Worm (Caenorhabditis elegans) whole organism, L2 larva: ENCODE measurements around the gene ugt-67.

Experiments
- C34F6.9 ChIP-seq: fragments of 150-350 bp; optimal IDR thresholded peaks from 2 replicates; lab custom pipeline; 2014; ENCODE audit warnings: missing biosample characterization, missing genetic modification characterization
- F13H6.1 ChIP-seq: sonication (generic microtip); optimal IDR thresholded peaks from 2 replicates; lab custom pipeline; 2016; ENCODE audit warnings: missing genetic modification characterization, missing compliant biosample characterization
- R02D3.7 ChIP-seq: fragments of 150-350 bp; optimal IDR thresholded peaks from 2 replicates; lab custom pipeline; 2014; ENCODE audit warnings: missing biosample characterization, missing genetic modification characterization
- Y55F3AM.14 ChIP-seq: fragments of 200-800 bp; sonication (Bioruptor generic); optimal IDR thresholded peaks from 2 replicates; lab custom pipeline; 2018; ENCODE audit warnings: mild to moderate bottlenecking, missing genetic modification characterization, missing compliant biosample characterization
- ZK546.5 ChIP-seq: sonication (generic microtip); optimal IDR thresholded peaks from 2 replicates; lab custom pipeline; 2017; ENCODE audit warnings: missing biosample characterization, missing genetic modification characterization
- alr-1 ChIP-seq: fragments of 150-350 bp; optimal IDR thresholded peaks from 2 replicates; lab custom pipeline; 2014; ENCODE audit warnings: missing biosample characterization, missing genetic modification characterization
- aly-2 ChIP-seq: fragments of 150-350 bp; optimal IDR thresholded peaks from 2 replicates; lab custom pipeline; 2014; ENCODE audit warnings: missing biosample characterization, missing genetic modification characterization
- ama-1 ChIP-seq: fragments of 150-350 bp; optimal IDR thresholded peaks from 2 replicates; lab custom pipeline; 2018; ENCODE audit warnings: inconsistent platforms
- blmp-1 ChIP-seq: sonication (generic microtip); optimal IDR thresholded peaks from 2 replicates; lab custom pipeline; 2017; ENCODE audit warnings: missing genetic modification characterization, mild to moderate bottlenecking, missing compliant biosample characterization, antibody characterized with exemption, moderate library complexity; ENCODE audit not compliant: insufficient read depth
- ceh-16 ChIP-seq: fragments of 150-350 bp; optimal IDR thresholded peaks from 2 replicates; lab custom pipeline; 2014; ENCODE audit warnings: missing biosample characterization, missing genetic modification characterization
- ceh-82 ChIP-seq: fragments of 150-350 bp; optimal IDR thresholded peaks from 2 replicates; lab custom pipeline; 2014; ENCODE audit warnings: missing biosample characterization, missing genetic modification characterization
- crh-2 ChIP-seq: sonication (generic microtip); optimal IDR thresholded peaks from 2 replicates; lab custom pipeline; 2017; ENCODE audit warnings: missing biosample characterization, missing genetic modification characterization
- egl-27 ChIP-seq: sonication (generic microtip); optimal IDR thresholded peaks from 3 replicates; lab custom pipeline; 2017; ENCODE audit warnings: missing biosample characterization, missing genetic modification reagents, missing genetic modification characterization
- elt-1 ChIP-seq: fragments of 150-350 bp; optimal IDR thresholded peaks from 2 replicates; lab custom pipeline; 2014; ENCODE audit warnings: missing biosample characterization, missing genetic modification characterization
- fos-1 ChIP-seq: fragments of 150-350 bp; optimal IDR thresholded peaks from 2 replicates; lab custom pipeline; 2014; ENCODE audit warnings: missing biosample characterization, missing genetic modification characterization
- gmeb-1 ChIP-seq: fragments of 150-350 bp; optimal IDR thresholded peaks from 2 replicates; lab custom pipeline; 2014; ENCODE audit warnings: missing biosample characterization, missing genetic modification characterization
- lin-13 ChIP-seq: fragments of 150-350 bp; optimal IDR thresholded peaks from 2 replicates; lab custom pipeline; 2014; ENCODE audit warnings: missing biosample characterization, missing genetic modification reagents, missing genetic modification characterization
- lin-39 ChIP-seq: fragments of 150-350 bp; optimal IDR thresholded peaks from 2 replicates; lab custom pipeline; 2014; ENCODE audit warnings: missing biosample characterization, missing genetic modification reagents, missing genetic modification characterization
- lsy-2 ChIP-seq, 2 experiments: fragments of 150-350 bp in 1 of 2; sonication (generic microtip) in 1 of 2; optimal IDR thresholded peaks; 2 replicates each; lab custom pipeline; 2014 to 2017; ENCODE audit warnings: missing biosample characterization in 2 of 2, missing genetic modification characterization in 2 of 2
- mab-5 ChIP-seq: fragments of 150-350 bp; optimal IDR thresholded peaks from 2 replicates; lab custom pipeline; 2014; ENCODE audit warnings: missing biosample characterization, missing genetic modification characterization
- mbf-1 ChIP-seq: sonication (generic microtip); optimal IDR thresholded peaks from 2 replicates; lab custom pipeline; 2017; ENCODE audit warnings: missing biosample characterization, missing genetic modification characterization
- mdl-1 ChIP-seq, 2 experiments: fragments of 150-350 bp in 1 of 2; sonication (generic microtip) in 1 of 2; optimal IDR thresholded peaks; 2 replicates each; lab custom pipeline; 2017; ENCODE audit warnings: missing biosample characterization in 2 of 2, missing genetic modification characterization in 2 of 2
- nhr-11 ChIP-seq: fragments of 150-350 bp; optimal IDR thresholded peaks from 2 replicates; lab custom pipeline; 2014; ENCODE audit warnings: missing biosample characterization, missing genetic modification characterization
- nhr-12 ChIP-seq: fragments of 150-350 bp; optimal IDR thresholded peaks from 2 replicates; lab custom pipeline; 2014; ENCODE audit warnings: missing biosample characterization, missing genetic modification characterization
- nhr-129 ChIP-seq: fragments of 150-350 bp; optimal IDR thresholded peaks from 2 replicates; lab custom pipeline; 2014; ENCODE audit warnings: missing biosample characterization, missing genetic modification characterization
- nhr-21 ChIP-seq: fragments of 150-350 bp; optimal IDR thresholded peaks from 2 replicates; lab custom pipeline; 2014; ENCODE audit warnings: missing biosample characterization, missing genetic modification characterization
- nhr-237 ChIP-seq: fragments of 150-350 bp; optimal IDR thresholded peaks from 2 replicates; lab custom pipeline; 2014; ENCODE audit warnings: missing biosample characterization, missing genetic modification characterization
- nhr-6 ChIP-seq: fragments of 150-350 bp; optimal IDR thresholded peaks from 2 replicates; lab custom pipeline; 2014; ENCODE audit warnings: missing biosample characterization, missing genetic modification characterization
- nhr-77 ChIP-seq: fragments of 150-350 bp; optimal IDR thresholded peaks from 2 replicates; lab custom pipeline; 2014; ENCODE audit warnings: missing biosample characterization, missing genetic modification characterization
- peb-1 ChIP-seq: fragments of 150-350 bp; optimal IDR thresholded peaks from 2 replicates; lab custom pipeline; 2014; ENCODE audit warnings: missing biosample characterization, missing genetic modification characterization
- sem-4 ChIP-seq: fragments of 150-350 bp; optimal IDR thresholded peaks from 2 replicates; lab custom pipeline; 2014; ENCODE audit warnings: missing biosample characterization, missing genetic modification reagents, missing genetic modification characterization
- skn-1 ChIP-seq: sonication (generic microtip); optimal IDR thresholded peaks from 2 replicates; lab custom pipeline; 2017; ENCODE audit warnings: missing biosample characterization, missing genetic modification characterization
- sma-3 ChIP-seq: sonication (generic microtip); optimal IDR thresholded peaks from 2 replicates; lab custom pipeline; 2016; ENCODE audit warnings: missing genetic modification reagents, missing genetic modification characterization, missing compliant biosample characterization
- sma-9 ChIP-seq, 2 experiments: fragments of 150-350 bp in 1 of 2; sonication (generic microtip) in 1 of 2; optimal IDR thresholded peaks; 2 replicates each; lab custom pipeline; 2014 to 2016; ENCODE audit warnings: missing genetic modification characterization in 2 of 2, mild to moderate bottlenecking in 1 of 2, missing biosample characterization in 1 of 2, missing compliant biosample characterization in 1 of 2, missing genetic modification reagents in 1 of 2, moderate library complexity in 1 of 2
- snpc-4 ChIP-seq: fragments of 150-350 bp; optimal IDR thresholded peaks from 2 replicates; lab custom pipeline; 2014; ENCODE audit warnings: missing biosample characterization, missing genetic modification characterization
- unc-39 ChIP-seq: fragments of 150-350 bp; optimal IDR thresholded peaks from 2 replicates; lab custom pipeline; 2014; ENCODE audit warnings: missing biosample characterization, missing genetic modification characterization
- unc-55 ChIP-seq: fragments of 150-350 bp; sonication (generic microtip); optimal IDR thresholded peaks from 3 replicates; lab custom pipeline; 2014; ENCODE audit warnings: missing biosample characterization, missing genetic modification reagents, missing genetic modification characterization
- unc-62 ChIP-seq: fragments of 150-350 bp; optimal IDR thresholded peaks from 2 replicates; lab custom pipeline; 2014; ENCODE audit warnings: missing biosample characterization, missing genetic modification reagents, missing genetic modification characterization
- zag-1 ChIP-seq: fragments of 150-350 bp; optimal IDR thresholded peaks from 2 replicates; lab custom pipeline; 2014; ENCODE audit warnings: missing biosample characterization, missing genetic modification characterization
- ztf-1 ChIP-seq: fragments of 200-800 bp; sonication (Bioruptor generic); conservative IDR thresholded peaks from 2 replicates; pipeline ENCODE4 v1.3.6; 2022; ENCODE audit warnings: missing genetic modification characterization, missing compliant biosample characterization
- ztf-11 ChIP-seq: sonication (generic microtip); optimal IDR thresholded peaks from 2 replicates; lab custom pipeline; 2017; ENCODE audit warnings: missing biosample characterization, missing genetic modification characterization
- ztf-4 ChIP-seq: fragments of 150-350 bp; optimal IDR thresholded peaks from 2 replicates; lab custom pipeline; 2014; ENCODE audit warnings: missing biosample characterization, missing genetic modification characterization

Gene ugt-67

DNA sequence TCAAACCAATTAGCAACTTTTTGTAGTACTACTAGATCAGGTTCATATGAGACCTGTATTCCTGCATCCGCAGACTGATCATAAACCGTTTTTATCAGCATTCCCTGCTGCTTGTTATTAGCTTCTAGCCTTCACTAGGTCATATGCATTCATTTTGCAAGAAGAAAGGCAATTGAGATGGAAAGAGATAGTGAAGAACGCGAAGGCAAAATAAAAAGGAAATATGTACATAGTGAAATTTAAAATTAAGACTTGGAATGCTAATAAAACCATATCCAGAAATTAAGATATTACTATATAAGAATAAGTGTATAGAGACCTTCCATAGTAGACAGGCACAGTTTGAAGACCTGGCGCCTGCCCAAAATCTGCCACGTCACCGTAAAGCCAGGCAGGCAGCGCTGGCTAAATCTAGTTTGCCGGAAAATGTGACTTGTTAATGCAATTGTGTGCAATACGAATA, 19.5 kb downstream of the ugt-67 start, which contains the start of the genes C02E7.8 and srh-23:
Gene C02E7.8, minus strand, starts transcription at position 101 of the 463 bp plus-strand sequence.
Gene srh-23, plus strand, starts transcription at position 413 of the 463 bp plus-strand sequence.
- TF ChIP-seq fos-1 (tag; lab: Kevin White, UChicago) = no peak
- TF ChIP-seq lin-39 (tag; lab: Kevin White, UChicago) = no peak
- no peak for TF ChIP-seq snpc-4 (tag; lab: Kevin White, UChicago)
- no peak for TF ChIP-seq elt-1 (tag; lab: Kevin White, UChicago)
- TF ChIP-seq ceh-16 (tag; lab: Kevin White, UChicago) = no peak
- TF ChIP-seq Y55F3AM.14 (GFP tag; lab: Kevin White, UChicago) = no peak
- no peak for TF ChIP-seq F13H6.1
- TF ChIP-seq sma-9 (GFP tag; optimal IDR thresholded peaks at IDR 0.05; lab: Kevin White, UChicago) = no peak
- TF ChIP-seq sma-9 (tag; optimal IDR thresholded peaks at IDR 0.05; lab: Kevin White, UChicago) = no peak
- TF ChIP-seq R02D3.7 (tag; lab: Kevin White, UChicago) = no peak
- TF ChIP-seq sem-4 = no peak
- TF ChIP-seq peb-1 = no peak
- no peak for TF ChIP-seq ztf-11 (tag; lab: Kevin White, UChicago)
- TF ChIP-seq ceh-82 = no peak
- no peak for TF ChIP-seq nhr-129 (tag; lab: Kevin White, UChicago)
- TF ChIP-seq alr-1 = no peak
- no peak for TF ChIP-seq nhr-6
- TF ChIP-seq ztf-1 = no peak
- TF ChIP-seq gmeb-1 (tag; lab: Kevin White, UChicago) = no peak
- TF ChIP-seq blmp-1 (tag; lab: Kevin White, UChicago) = no peak

ce11 chrV:4922024-4922423, 20.9 kb downstream of the ugt-67 start, which contains the start of gene srh-22:
Gene srh-22 (plus strand): TSS chrV:4922324.
- TF ChIP-seq skn-1 (tag; lab: Kevin White, UChicago) (no peak), ZK546.5 (tag; lab: Kevin White, UChicago) (no peak), ztf-11 (tag; lab: Kevin White, UChicago) (no peak), egl-27 (tag; lab: Kevin White, UChicago) (no peak), nhr-77 (tag; lab: Kevin White, UChicago) (no peak), nhr-237 (no peak), sma-3 (GFP tag; lab: Kevin White, UChicago) (no peak), Y55F3AM.14 (GFP tag; lab: Kevin White, UChicago) (no peak), C34F6.9 (tag; lab: Kevin White, UChicago) (no peak), ztf-4 (tag; lab: Kevin White, UChicago) (no peak), crh-2 (tag; lab: Kevin White, UChicago) (no peak), nhr-6 (no peak), aly-2 (no peak), unc-55 (GFP tag; lab: Kevin White, UChicago) (no peak)

DNA sequence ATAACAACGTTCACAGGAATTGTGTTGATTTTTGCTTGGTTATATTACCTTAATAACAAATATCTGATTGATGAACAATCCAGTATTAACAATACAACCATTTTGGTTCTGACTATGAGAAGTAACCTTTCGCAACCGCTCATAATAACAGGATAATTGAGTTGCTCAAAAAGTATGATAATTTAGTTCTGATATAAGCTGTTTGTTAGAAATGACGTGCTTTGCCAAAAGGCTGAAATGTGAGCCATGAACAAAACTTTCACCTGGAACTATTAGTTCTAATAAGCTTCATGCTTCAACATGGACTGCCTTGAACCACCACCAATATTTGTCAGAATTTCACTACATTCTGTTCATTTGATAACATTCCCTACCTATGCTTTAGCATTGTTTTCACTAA, 23.4 kb downstream of the ugt-67 start, which contains the start of gene srh-20:
Gene srh-20, plus strand, starts transcription at position 301 of the 400 bp plus-strand sequence.
- TF ChIP-seq zag-1 (tag; lab: Kevin White, UChicago) (no peak), mbf-1 (tag; lab: Kevin White, UChicago) (no peak), nhr-129 (tag; lab: Kevin White, UChicago) (no peak), ceh-16 (tag; lab: Kevin White, UChicago) (no peak), ztf-1 (no peak), mab-5 (tag; lab: Kevin White, UChicago) (no peak), lsy-2 (tag; optimal IDR thresholded peaks at IDR 0.05; lab: Kevin White, UChicago) (no peak), nhr-21 (tag; lab: Kevin White, UChicago) (no peak), unc-39 (no peak), unc-62 (GFP tag; lab: Kevin White, UChicago) (no peak)
- TF ChIP-seq, all 48 proteins: peak for 0

ce11 chrV:4926371-4926770, 25.2 kb downstream of the ugt-67 start, which contains the start of gene srh-21:
Gene srh-21 (plus strand): TSS chrV:4926671.
- TF ChIP-seq fos-1 (tag; lab: Kevin White, UChicago) = no peak
- TF ChIP-seq unc-62 (GFP tag; lab: Kevin White, UChicago) = no peak
- no peak for TF ChIP-seq lin-13 (GFP tag; lab: Kevin White, UChicago)
- no peak for TF ChIP-seq unc-39
- no peak for TF ChIP-seq lin-39 (tag; lab: Kevin White, UChicago)
- TF ChIP-seq sma-9 (GFP tag; optimal IDR thresholded peaks at IDR 0.05; lab: Kevin White, UChicago) = no peak
- TF ChIP-seq sma-9 (tag; optimal IDR thresholded peaks at IDR 0.05; lab: Kevin White, UChicago) = no peak
- no peak for TF ChIP-seq ztf-1
- no peak for TF ChIP-seq mdl-1 (tag; optimal IDR thresholded peaks at IDR 0.05; lab: Kevin White, UChicago)
- TF ChIP-seq nhr-11 (tag; lab: Kevin White, UChicago) = no peak
- TF ChIP-seq nhr-12 (tag; lab: Kevin White, UChicago) = no peak
- TF ChIP-seq unc-55 (GFP tag; lab: Kevin White, UChicago) = no peak
- TF ChIP-seq nhr-237 = no peak
- no peak for TF ChIP-seq ama-1 (lab: Kevin White, UChicago)
- no peak for TF ChIP-seq ztf-4 (tag; lab: Kevin White, UChicago)
- no peak for TF ChIP-seq F13H6.1
- no peak for TF ChIP-seq blmp-1 (tag; lab: Kevin White, UChicago)
